Fruit fly (Drosophila melanogaster) Kc167 (cell line): ENCODE measurements around the gene CG2983.

Experiments
- Sin3A ChIP-seq: fragments of >200 bp; optimal IDR thresholded peaks from 2 replicates; lab custom pipeline; 2018; ENCODE audit warnings: missing external identifiers
- h ChIP-seq: fragments of >200 bp; optimal IDR thresholded peaks from 3 replicates; lab custom pipeline; 2018; ENCODE audit warnings: missing external identifiers
- psq ChIP-seq: fragments of >200 bp; optimal IDR thresholded peaks from 2 replicates; lab custom pipeline; 2017; ENCODE audit warnings: missing external identifiers

DNA sequence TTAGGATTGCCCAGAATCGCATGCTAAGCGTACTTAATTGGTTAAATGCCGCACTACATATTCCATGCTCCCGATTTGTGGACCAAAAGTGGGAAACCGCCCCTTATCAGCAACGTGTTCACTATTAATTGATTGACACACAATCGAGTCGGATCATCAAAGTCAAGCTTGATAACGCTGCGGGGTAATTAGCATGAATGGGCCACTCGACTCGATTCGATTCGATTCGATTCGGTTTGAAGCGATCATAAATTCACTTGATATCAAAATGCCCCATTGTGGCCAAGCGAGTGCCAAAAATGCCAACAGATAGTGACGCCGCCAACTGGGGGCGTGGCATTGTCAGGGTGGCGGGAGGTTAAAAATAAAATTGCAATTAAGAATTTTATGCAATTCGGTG, 39.8 kb upstream of the CG2983 start:
- TF ChIP-seq h (lab: Kevin White, UChicago) (no peak), Sin3A (no peak), psq (lab: Kevin White, UChicago) (no peak)
